Fruit fly (Drosophila melanogaster): ENCODE data around the gene CG17776.

Gene CG17776

dm6 chrX:2161020-2161419 is 23.5 kb upstream of the CG17776 start (continued):
- TF ChIP-seq CG9727 (GFP tag; optimal IDR thresholded peaks at IDR 0.05) (no peak), Blimp-1 (GFP tag; optimal IDR thresholded peaks at IDR 0.05) (no peak), CG15514 (GFP tag; optimal IDR thresholded peaks at IDR 0.05) (peak; percentile 30), CG17802 (tag; optimal IDR thresholded peaks at IDR 0.05) (no peak), trem (tag; optimal IDR thresholded peaks at IDR 0.05) (no peak), CG10979 (tag; optimal IDR thresholded peaks at IDR 0.05) (no peak), NfI (GFP tag; optimal IDR thresholded peaks at IDR 0.05) (no peak), onecut (GFP tag; IDR thresholded peaks at IDR 0.05) (no peak), chinmo (GFP tag; IDR thresholded peaks at IDR 0.05; ENCODE audit: partially characterized antibody) (no peak), CG32532 (GFP tag; IDR thresholded peaks at IDR 0.05) (peak; percentile 37; the same call in 1 of the 2 replicates), Fer3 (tag; optimal IDR thresholded peaks at IDR 0.05) (peak; percentile 23), GATAe (GFP tag; conservative IDR thresholded peaks at IDR 0.05) (peak; percentile 82), CG1603 (tag; optimal IDR thresholded peaks at IDR 0.05) (no peak), row (GFP tag; IDR thresholded peaks at IDR 0.05) (peak; percentile 78), CG18619 (GFP tag; optimal IDR thresholded peaks at IDR 0.05) (no peak), hkb (optimal IDR thresholded peaks at IDR 0.05) (no peak), hkb (GFP tag; IDR thresholded peaks at IDR 0.05) (no peak), croc (GFP tag; conservative IDR thresholded peaks at IDR 0.05) (no peak), Rfx (GFP tag; IDR thresholded peaks at IDR 0.05) (peak; percentile 68), CG9876 (GFP tag; optimal IDR thresholded peaks at IDR 0.05) (no peak), sug (tag; optimal IDR thresholded peaks at IDR 0.05) (peak; percentile 82), Atf-2 (GFP tag; optimal IDR thresholded peaks at IDR 0.05) (no peak), Adf1 (GFP tag; IDR thresholded peaks at IDR 0.05) (no peak), zen2 (GFP tag; IDR thresholded peaks at IDR 0.05; ENCODE audit: partially characterized antibody) (no peak), Ada2b (GFP tag; IDR thresholded peaks at IDR 0.05) (0 out of 2 replicates have a peak, but pooled peaks have one; percentile 10), CG10274 (GFP tag; optimal IDR thresholded peaks at IDR 0.05) (no peak), Six4 (GFP tag; optimal IDR thresholded peaks at IDR 0.05) (no peak), CG9932 (GFP tag; IDR thresholded peaks at IDR 0.05) (peak; percentile 37; the same call in 1 of the 2 replicates), CTCF (GFP tag; optimal IDR thresholded peaks at IDR 0.05) (no peak), CG10321 (GFP tag; IDR thresholded peaks at IDR 0.05) (no peak), Hand (GFP tag; optimal IDR thresholded peaks at IDR 0.05) (peak; percentile 30), tna (GFP tag; IDR thresholded peaks at IDR 0.05; ENCODE audit: partially characterized antibody) (no peak), MTF-1 (GFP tag; optimal IDR thresholded peaks at IDR 0.05; ENCODE audit: borderline replicate concordance) (no peak), CG31388 (GFP tag; optimal IDR thresholded peaks at IDR 0.05) (no peak), Sox102F (GFP tag; optimal IDR thresholded peaks at IDR 0.05) (no peak), bbx (GFP tag; IDR thresholded peaks at IDR 0.05; ENCODE audit: partially characterized antibody) (no peak), CG15479 (GFP tag; optimal IDR thresholded peaks at IDR 0.05) (no peak), dan (GFP tag; IDR thresholded peaks at IDR 0.05) (no peak), luna (GFP tag; optimal IDR thresholded peaks at IDR 0.05) (no peak), CG11696 (GFP tag; IDR thresholded peaks at IDR 0.05) (no peak), CG12104 (GFP tag; optimal IDR thresholded peaks at IDR 0.05) (no peak), CG42726 (GFP tag; IDR thresholded peaks at IDR 0.05; ENCODE audit: partially characterized antibody) (no peak), Nf-YA (GFP tag; IDR thresholded peaks at IDR 0.05) (no peak), CG33557 (GFP tag; optimal IDR thresholded peaks at IDR 0.05) (no peak), tx (GFP tag; optimal IDR thresholded peaks at IDR 0.05) (no peak), pan (optimal IDR thresholded peaks at IDR 0.05) (no peak), pan (GFP tag; optimal IDR thresholded peaks at IDR 0.05 in 1 of 2, IDR thresholded peaks at IDR 0.05 in 1 of 2) (peak in 1 of 2 experiments; percentile 31), CG7839 (tag; optimal IDR thresholded peaks at IDR 0.05) (peak; percentile 18), CG1602 (GFP tag; optimal IDR thresholded peaks at IDR 0.05) (no peak), CG3065 (GFP tag; optimal IDR thresholded peaks at IDR 0.05) (no peak), CG10959 (GFP tag; IDR thresholded peaks at IDR 0.05) (no peak), klu (GFP tag; IDR thresholded peaks at IDR 0.05) (no peak)
